Fruit fly (Drosophila melanogaster) Kc167 (cell line): ENCODE measurements around the gene Mst87F.

ENCODE experiments used
- Myc ChIP-seq: fragments of >200 bp; optimal IDR thresholded peaks from 2 replicates; lab custom pipeline; 2017; ENCODE audit warnings: missing external identifiers
- Sin3A ChIP-seq: fragments of >200 bp; optimal IDR thresholded peaks from 2 replicates; lab custom pipeline; 2018; ENCODE audit warnings: missing external identifiers
- psq ChIP-seq: fragments of >200 bp; optimal IDR thresholded peaks from 2 replicates; lab custom pipeline; 2017; ENCODE audit warnings: missing external identifiers

dm6 chr3R:13831042-13831441, 3.2 kb upstream of the Mst87F start:
- TF ChIP-seq psq (lab: Kevin White, UChicago): no peak
- TF ChIP-seq Myc (lab: Kevin White, UChicago): no peak
- TF ChIP-seq Sin3A (lab: Kevin White, UChicago): no peak
